Fruit fly (Drosophila melanogaster) whole organism, adult: ENCODE measurements around the gene tgo.
A peak's percentile ranks its signal among the peaks of the same experiment; 100 is the strongest.

Experiments
- CG11617 ChIP-seq: fragments of 200-800 bp; sonication (Bioruptor generic); optimal IDR thresholded peaks from 2 replicates; lab custom pipeline; 2017; ENCODE audit warnings: mild to moderate bottlenecking, missing biosample characterization, missing genetic modification reagents, missing genetic modification characterization
- CG33017 ChIP-seq: fragments of 200-800 bp; sonication (Bioruptor generic); optimal IDR thresholded peaks from 2 replicates; lab custom pipeline; 2018; ENCODE audit warnings: missing biosample characterization, mild to moderate bottlenecking, missing genetic modification characterization, moderate library complexity
- Mnt ChIP-seq: fragments of 200-800 bp; sonication (Bioruptor generic); optimal IDR thresholded peaks from 2 replicates; lab custom pipeline; 2016; ENCODE audit warnings: missing biosample characterization, mild to moderate bottlenecking, missing genetic modification characterization
- cnc ChIP-seq, 2 experiments: fragments of >200 bp; optimal IDR thresholded peaks; 2 replicates each; lab custom pipeline; 2017
- ovo ChIP-seq: fragments of 200-800 bp; sonication (Bioruptor generic); optimal IDR thresholded peaks from 2 replicates; lab custom pipeline; 2016; ENCODE audit warnings: missing biosample characterization, missing genetic modification characterization
- pad ChIP-seq: fragments of 200-800 bp; sonication (Bioruptor generic); optimal IDR thresholded peaks from 3 replicates; lab custom pipeline; 2017; ENCODE audit warnings: missing biosample characterization, missing genetic modification characterization, mild to moderate bottlenecking, moderate library complexity, missing genetic modification reagents

- peak; percentile 51 for TF ChIP-seq Mnt (GFP tag; lab: Kevin White, UChicago)
- peak; percentile 26 for TF ChIP-seq CG11617 (GFP tag; lab: Kevin White, UChicago)
- TF ChIP-seq CG33017 (tag; lab: Kevin White, UChicago) = peak; percentile 48
- TF ChIP-seq cnc (optimal IDR thresholded peaks at IDR 0.05; lab: Kevin White, UChicago) = no peak
- no peak for TF ChIP-seq pad (GFP tag; lab: Kevin White, UChicago)
- no peak for TF ChIP-seq ovo
Observed at dm6 chr3R:9064874-9065273, 45.1 kb upstream of the tgo start, which contains the start of the genes beag and Ada.
